Fruit fly (Drosophila melanogaster) whole organism, embryonic: ENCODE measurements around the gene MRG15.

Experiments used
- Atf-2 ChIP-seq: fragments of 200-800 bp; sonication (Bioruptor generic); optimal IDR thresholded peaks from 2 replicates; lab custom pipeline; 2016; ENCODE audit warnings: missing biosample characterization, missing genetic modification characterization
- Bgb ChIP-seq: fragments of 200-800 bp; sonication (Bioruptor generic); IDR thresholded peaks from 2 replicates; pipeline ENCODE4 v1.3.6; 2022; ENCODE audit warnings: missing biosample characterization, missing genetic modification characterization; ENCODE audit not compliant: partially characterized antibody
- CG11085 ChIP-seq: fragments of 200-800 bp; sonication (Bioruptor generic); IDR thresholded peaks from 2 replicates; pipeline ENCODE4 v1.3.6; 2022; ENCODE audit warnings: missing biosample characterization, missing genetic modification characterization
- CG11456 ChIP-seq: fragments of 200-800 bp; sonication (Bioruptor generic); IDR thresholded peaks from 3 replicates; pipeline ENCODE4 v1.3.6; 2022; ENCODE audit warnings: missing biosample characterization, missing genetic modification characterization
- CG12236 ChIP-seq: fragments of 200-800 bp; sonication (Bioruptor generic); optimal IDR thresholded peaks from 2 replicates; lab custom pipeline; 2016; ENCODE audit warnings: missing biosample characterization, missing genetic modification characterization
- CG13287 ChIP-seq: fragments of 200-800 bp; sonication (Bioruptor generic); IDR thresholded peaks from 2 replicates; pipeline ENCODE4 v1.3.6; 2022; ENCODE audit warnings: missing biosample characterization, missing genetic modification characterization; ENCODE audit not compliant: partially characterized antibody
- CG14710 ChIP-seq: fragments of 200-800 bp; sonication (Bioruptor generic); optimal IDR thresholded peaks from 3 replicates; lab custom pipeline; 2019; ENCODE audit warnings: missing biosample characterization, mild to moderate bottlenecking, missing genetic modification characterization, moderate library complexity
- CG16863 ChIP-seq: fragments of 200-800 bp; sonication (Bioruptor generic); optimal IDR thresholded peaks from 3 replicates; lab custom pipeline; 2016; ENCODE audit warnings: missing biosample characterization, missing genetic modification characterization
- CG17361 ChIP-seq: fragments of 200-800 bp; sonication (Bioruptor generic); IDR thresholded peaks from 3 replicates; pipeline ENCODE4 v1.3.6; 2022; ENCODE audit warnings: missing biosample characterization, missing genetic modification characterization
- CG17829 ChIP-seq: fragments of 200-800 bp; optimal IDR thresholded peaks from 2 replicates; lab custom pipeline; 2019; ENCODE audit warnings: missing biosample characterization, mild to moderate bottlenecking, missing genetic modification characterization, moderate library complexity
- CG17912 ChIP-seq: fragments of 200-800 bp; sonication (Bioruptor generic); optimal IDR thresholded peaks from 2 replicates; lab custom pipeline; 2018; ENCODE audit warnings: missing biosample characterization, mild to moderate bottlenecking, missing genetic modification characterization
- CG1832 ChIP-seq: fragments of 200-800 bp; sonication (Bioruptor generic); optimal IDR thresholded peaks from 2 replicates; lab custom pipeline; 2017; ENCODE audit warnings: missing biosample characterization, mild to moderate bottlenecking, missing genetic modification characterization, inconsistent platforms
- CG2678 ChIP-seq: fragments of 200-800 bp; sonication (Bioruptor generic); optimal IDR thresholded peaks from 3 replicates; lab custom pipeline; 2019; ENCODE audit warnings: missing biosample characterization, mild to moderate bottlenecking, missing genetic modification characterization, moderate library complexity
- CG3847 ChIP-seq: fragments of 200-800 bp; sonication (Bioruptor generic); IDR thresholded peaks from 2 replicates; pipeline ENCODE4 v1.3.6; 2022; ENCODE audit warnings: missing biosample characterization, missing genetic modification characterization
- CG6175 ChIP-seq: fragments of 200-800 bp; sonication (Bioruptor generic); IDR thresholded peaks from 3 replicates; pipeline ENCODE4 v1.3.6; 2022; ENCODE audit warnings: missing biosample characterization, missing genetic modification characterization
- CG6765 ChIP-seq: fragments of 200-800 bp; sonication (Bioruptor generic); optimal IDR thresholded peaks from 3 replicates; lab custom pipeline; 2017; ENCODE audit warnings: missing biosample characterization, mild to moderate bottlenecking, missing genetic modification characterization
- CG6854 ChIP-seq: fragments of 200-800 bp; sonication (Bioruptor generic); optimal IDR thresholded peaks from 3 replicates; lab custom pipeline; 2017; ENCODE audit warnings: missing biosample characterization, mild to moderate bottlenecking, missing genetic modification characterization
- CG7839 ChIP-seq: fragments of 200-800 bp; sonication (Bioruptor generic); optimal IDR thresholded peaks from 3 replicates; lab custom pipeline; 2018; ENCODE audit warnings: missing biosample characterization, mild to moderate bottlenecking, missing genetic modification characterization, moderate library complexity
- CG8281 ChIP-seq: fragments of 200-800 bp; sonication (Bioruptor generic); optimal IDR thresholded peaks from 2 replicates; lab custom pipeline; 2018; ENCODE audit warnings: missing biosample characterization, mild to moderate bottlenecking, missing genetic modification characterization, moderate library complexity
- CG8924 ChIP-seq: fragments of 200-800 bp; optimal IDR thresholded peaks from 3 replicates; lab custom pipeline; 2019; ENCODE audit warnings: missing biosample characterization, mild to moderate bottlenecking, missing genetic modification characterization, moderate library complexity
- CG9797 ChIP-seq: fragments of 200-800 bp; sonication (Bioruptor generic); optimal IDR thresholded peaks from 3 replicates; lab custom pipeline; 2018; ENCODE audit warnings: missing biosample characterization, mild to moderate bottlenecking, missing genetic modification characterization
- CrebB ChIP-seq: fragments of 200-800 bp; sonication (Bioruptor generic); optimal IDR thresholded peaks from 3 replicates; lab custom pipeline; 2018; ENCODE audit warnings: missing biosample characterization, mild to moderate bottlenecking, missing genetic modification characterization
- D19B ChIP-seq: fragments of 200-800 bp; sonication (Bioruptor generic); optimal IDR thresholded peaks from 2 replicates; lab custom pipeline; 2017; ENCODE audit warnings: missing biosample characterization, mild to moderate bottlenecking, missing genetic modification characterization
- Dad ChIP-seq: fragments of 200-800 bp; sonication (Bioruptor generic); optimal IDR thresholded peaks from 3 replicates; lab custom pipeline; 2016; ENCODE audit warnings: missing biosample characterization, missing genetic modification characterization
- Dll ChIP-seq: fragments of 200-800 bp; sonication (Bioruptor generic); IDR thresholded peaks from 4 replicates; pipeline ENCODE4 v1.3.6; 2022; ENCODE audit warnings: missing biosample characterization, missing genetic modification characterization; ENCODE audit not compliant: partially characterized antibody
- Dref ChIP-seq: fragments of 200-800 bp; sonication (Bioruptor generic); IDR thresholded peaks from 2 replicates; pipeline ENCODE4 v1.3.6; 2022; ENCODE audit warnings: missing biosample characterization, missing genetic modification characterization
- Ets97D ChIP-seq: fragments of 200-800 bp; sonication (Bioruptor generic); optimal IDR thresholded peaks from 3 replicates; lab custom pipeline; 2016; ENCODE audit warnings: missing biosample characterization, missing genetic modification characterization
- GATAe ChIP-seq: fragments of 200-800 bp; sonication (Bioruptor generic); conservative IDR thresholded peaks from 2 replicates; pipeline ENCODE4 v1.3.6; 2022; ENCODE audit warnings: missing biosample characterization, missing genetic modification characterization
- MESR4 ChIP-seq: fragments of 200-800 bp; sonication (Bioruptor generic); optimal IDR thresholded peaks from 2 replicates; lab custom pipeline; 2018; ENCODE audit warnings: missing biosample characterization, mild to moderate bottlenecking, missing genetic modification characterization, moderate library complexity
- Sry-β ChIP-seq: fragments of 200-800 bp; sonication (Bioruptor generic); optimal IDR thresholded peaks from 2 replicates; lab custom pipeline; 2018; ENCODE audit warnings: missing biosample characterization, mild to moderate bottlenecking, missing genetic modification characterization, moderate library complexity
- Sry-δ ChIP-seq: fragments of 200-800 bp; sonication (Bioruptor generic); optimal IDR thresholded peaks from 2 replicates; lab custom pipeline; 2016; ENCODE audit warnings: missing biosample characterization, missing genetic modification characterization
- bab2 ChIP-seq: fragments of 200-800 bp; sonication (Bioruptor generic); optimal IDR thresholded peaks from 2 replicates; lab custom pipeline; 2016; ENCODE audit warnings: missing biosample characterization, missing genetic modification characterization
- bbx ChIP-seq: fragments of 200-800 bp; sonication (Bioruptor generic); IDR thresholded peaks from 2 replicates; pipeline ENCODE4 v1.3.6; 2022; ENCODE audit warnings: missing biosample characterization, missing genetic modification characterization; ENCODE audit not compliant: partially characterized antibody
- cas ChIP-seq: fragments of 200-800 bp; sonication (Bioruptor generic); IDR thresholded peaks from 2 replicates; pipeline ENCODE4 v1.3.6; 2022; ENCODE audit warnings: missing biosample characterization, missing genetic modification characterization
- cg ChIP-seq: fragments of 200-800 bp; sonication (Bioruptor generic); optimal IDR thresholded peaks from 3 replicates; lab custom pipeline; 2019; ENCODE audit warnings: missing biosample characterization, mild to moderate bottlenecking, missing genetic modification characterization, moderate library complexity
- chif ChIP-seq, 2 experiments: fragments of 200-800 bp; sonication (Bioruptor generic); optimal IDR thresholded peaks; 3 replicates each; lab custom pipeline; 2016; ENCODE audit warnings: missing biosample characterization in 2 of 2, missing genetic modification characterization in 2 of 2
- chinmo ChIP-seq: fragments of 200-800 bp; sonication (Bioruptor generic); IDR thresholded peaks from 4 replicates; pipeline ENCODE4 v1.3.6; 2022; ENCODE audit warnings: missing biosample characterization, missing genetic modification characterization; ENCODE audit not compliant: partially characterized antibody
- ci ChIP-seq: fragments of 200-800 bp; sonication (Bioruptor generic); IDR thresholded peaks from 3 replicates; pipeline ENCODE4 v1.3.6; 2022; ENCODE audit warnings: missing biosample characterization, missing genetic modification characterization
- her ChIP-seq: fragments of 200-800 bp; sonication (Bioruptor generic); optimal IDR thresholded peaks from 2 replicates; lab custom pipeline; 2016; ENCODE audit warnings: missing biosample characterization, missing genetic modification characterization
- knrl ChIP-seq: fragments of 200-800 bp; sonication (Bioruptor generic); IDR thresholded peaks from 3 replicates; pipeline ENCODE4 v1.3.6; 2022; ENCODE audit warnings: missing biosample characterization, missing genetic modification characterization; ENCODE audit not compliant: partially characterized antibody
- lab ChIP-seq: fragments of 200-800 bp; sonication (Bioruptor generic); optimal IDR thresholded peaks from 3 replicates; lab custom pipeline; 2017; ENCODE audit warnings: missing biosample characterization, missing genetic modification characterization, mild to moderate bottlenecking, moderate library complexity, missing genetic modification reagents
- slp2 ChIP-seq: fragments of 200-800 bp; sonication (Bioruptor generic); optimal IDR thresholded peaks from 2 replicates; lab custom pipeline; 2016; ENCODE audit warnings: missing biosample characterization, missing genetic modification characterization
- sna ChIP-seq: fragments of 200-800 bp; sonication (Bioruptor generic); IDR thresholded peaks from 2 replicates; pipeline ENCODE4 v1.3.6; 2022; ENCODE audit warnings: missing biosample characterization, missing genetic modification characterization; ENCODE audit not compliant: partially characterized antibody
- so ChIP-seq: fragments of 200-800 bp; sonication (Bioruptor generic); IDR thresholded peaks from 3 replicates; pipeline ENCODE4 v1.3.6; 2022; ENCODE audit warnings: missing biosample characterization, missing genetic modification characterization
- stc ChIP-seq: fragments of 200-800 bp; sonication (Bioruptor generic); IDR thresholded peaks from 2 replicates; pipeline ENCODE4 v1.3.6; 2022; ENCODE audit warnings: missing biosample characterization, missing genetic modification characterization
- stwl ChIP-seq: fragments of 200-800 bp; sonication (Bioruptor generic); optimal IDR thresholded peaks from 3 replicates; lab custom pipeline; 2018; ENCODE audit warnings: missing biosample characterization, mild to moderate bottlenecking, missing genetic modification characterization, moderate library complexity
- tna ChIP-seq: fragments of 200-800 bp; sonication (Bioruptor generic); IDR thresholded peaks from 2 replicates; pipeline ENCODE4 v1.3.6; 2022; ENCODE audit warnings: missing biosample characterization, missing genetic modification characterization; ENCODE audit not compliant: partially characterized antibody

Gene MRG15

dm6 chr3R:15277926-15278869 lies at the start of gene MRG15, which contains the start of gene Tm1 (continued):
- TF ChIP-seq CrebB (tag; lab: Kevin White, UChicago) (no peak), CG13287 (peak; percentile 72), cas (GFP tag; lab: Robert Waterston, UW) (no peak), D19B (peak; percentile 99), Atf-2 (GFP tag; lab: Kevin White, UChicago) (no peak), CG3847 (peak; percentile 31; the same call in 1 of the 2 replicates), CG6175 (GFP tag; lab: Robert Waterston, UW) (no peak), GATAe (GFP tag; lab: Robert Waterston, UW) (no peak), CG6765 (GFP tag; lab: Kevin White, UChicago) (no peak), Bgb (GFP tag; lab: Robert Waterston, UW) (peak; percentile 71), sna (GFP tag; lab: Robert Waterston, UW) (peak; percentile 37), CG6854 (no peak), Sry-β (GFP tag; lab: Kevin White, UChicago) (no peak), CG9797 (GFP tag; lab: Kevin White, UChicago) (peak; percentile 82), so (no peak), CG17912 (GFP tag; lab: Kevin White, UChicago) (no peak), bbx (GFP tag; lab: Robert Waterston, UW) (peak; percentile 80), Sry-δ (GFP tag; lab: Kevin White, UChicago) (peak; percentile 37), CG14710 (tag; lab: Kevin White, UChicago) (peak; percentile 19), her (no peak), Dll (GFP tag; lab: Robert Waterston, UW) (peak; percentile 71), CG17361 (GFP tag; lab: Robert Waterston, UW) (0 out of 3 replicates have a peak, but pooled peaks have one; percentile 10), knrl (peak; percentile 66; the same call in 2 of the 3 replicates), stwl (tag; lab: Kevin White, UChicago) (peak; percentile 19), CG16863 (GFP tag; lab: Kevin White, UChicago) (no peak), CG11085 (GFP tag; lab: Robert Waterston, UW) (no peak), CG11456 (GFP tag; lab: Robert Waterston, UW) (no peak), chif (GFP tag; optimal IDR thresholded peaks at IDR 0.05; lab: Kevin White, UChicago) (no peak), CG17829 (tag; lab: Kevin White, UChicago) (no peak), CG12236 (GFP tag; lab: Kevin White, UChicago) (no peak), CG8281 (no peak), stc (GFP tag; lab: Robert Waterston, UW) (no peak), MESR4 (GFP tag; lab: Kevin White, UChicago) (peak; percentile 49), CG2678 (no peak), Dad (peak; percentile 16), CG8924 (tag; lab: Kevin White, UChicago) (peak; percentile 5), Ets97D (no peak), lab (GFP tag; lab: Kevin White, UChicago) (no peak), CG7839 (tag; lab: Kevin White, UChicago) (no peak), slp2 (peak; percentile 14), Dref (GFP tag; lab: Robert Waterston, UW) (peak; percentile 77), cg (GFP tag; lab: Kevin White, UChicago) (no peak), tna (GFP tag; lab: Robert Waterston, UW) (peak; percentile 58), chinmo (peak; percentile 65; the same call in 1 of the 4 replicates), bab2 (GFP tag; lab: Kevin White, UChicago) (no peak), ci (GFP tag; lab: Robert Waterston, UW) (0 out of 3 replicates have a peak, but pooled peaks have one; percentile 36), CG1832 (GFP tag; lab: Kevin White, UChicago) (no peak)
